Fruit fly (Drosophila melanogaster): Measurements from ENCODE around the gene CG8773.

The CG8773 gene

dm6 chr3R:13288763-13289312 lies 5.7 kb upstream of the CG8773 start, which contains the start of gene apn (continued):
- TF ChIP-seq E2f2 (GFP tag; IDR thresholded peaks at IDR 0.05) (0 out of 2 replicates have a peak, but pooled peaks have one; percentile 19), Xbp1 (GFP tag; optimal IDR thresholded peaks at IDR 0.05) (peak; percentile 4), CG8924 (tag; optimal IDR thresholded peaks at IDR 0.05) (no peak), unpg (GFP tag; optimal IDR thresholded peaks at IDR 0.05) (peak; percentile 25), CG4360 (GFP tag; IDR thresholded peaks at IDR 0.05) (no peak), CG7928 (GFP tag; optimal IDR thresholded peaks at IDR 0.05) (no peak), CG13624 (GFP tag; optimal IDR thresholded peaks at IDR 0.05) (no peak), CG4282 (GFP tag; optimal IDR thresholded peaks at IDR 0.05) (no peak), lab (GFP tag; optimal IDR thresholded peaks at IDR 0.05) (peak; percentile 23), tx (GFP tag; optimal IDR thresholded peaks at IDR 0.05) (no peak), Rfx (GFP tag; IDR thresholded peaks at IDR 0.05) (no peak), CG18599 (GFP tag; optimal IDR thresholded peaks at IDR 0.05) (no peak), CG16813 (GFP tag; IDR thresholded peaks at IDR 0.05; ENCODE audit: partially characterized antibody) (no peak), CG10209 (GFP tag; optimal IDR thresholded peaks at IDR 0.05) (peak; percentile 11), toy (GFP tag; IDR thresholded peaks at IDR 0.05) (no peak), Hsf (GFP tag; optimal IDR thresholded peaks at IDR 0.05) (no peak), trh (GFP tag; optimal IDR thresholded peaks at IDR 0.05) (no peak), nom (GFP tag; optimal IDR thresholded peaks at IDR 0.05) (no peak), Rx (GFP tag; IDR thresholded peaks at IDR 0.05) (0 out of 2 replicates have a peak, but pooled peaks have one; percentile 5), mld (GFP tag; IDR thresholded peaks at IDR 0.05; ENCODE audit: partially characterized antibody) (no peak), Oli (tag; optimal IDR thresholded peaks at IDR 0.05) (peak; percentile 42), wor (GFP tag; IDR thresholded peaks at IDR 0.05) (0 out of 2 replicates have a peak, but pooled peaks have one; percentile 23), CG14441 (GFP tag; IDR thresholded peaks at IDR 0.05) (peak; percentile 36; the same call in 1 of the 2 replicates), Bgb (GFP tag; IDR thresholded peaks at IDR 0.05; ENCODE audit: partially characterized antibody) (no peak), fd96Cb (tag; optimal IDR thresholded peaks at IDR 0.05) (peak; percentile 1), Sox102F (GFP tag; optimal IDR thresholded peaks at IDR 0.05) (peak; percentile 55), CG9817 (tag; optimal IDR thresholded peaks at IDR 0.05) (no peak), CG1602 (GFP tag; optimal IDR thresholded peaks at IDR 0.05) (no peak), dpn (GFP tag; optimal IDR thresholded peaks at IDR 0.05) (peak in 1 of 2 experiments; percentile 37), CG1233 (GFP tag; optimal IDR thresholded peaks at IDR 0.05) (no peak), kni (GFP tag; optimal IDR thresholded peaks at IDR 0.05) (peak; percentile 66), TFAM (GFP tag; optimal IDR thresholded peaks at IDR 0.05) (no peak), cad (GFP tag; optimal IDR thresholded peaks at IDR 0.05) (no peak), Opbp (GFP tag; IDR thresholded peaks at IDR 0.05; ENCODE audit: partially characterized antibody) (no peak), CG10654 (GFP tag; optimal IDR thresholded peaks at IDR 0.05) (no peak), ci (GFP tag; IDR thresholded peaks at IDR 0.05) (peak; percentile 50; the same call in 2 of the 3 replicates), CG10462 (GFP tag; optimal IDR thresholded peaks at IDR 0.05) (no peak), row (GFP tag; IDR thresholded peaks at IDR 0.05) (peak; percentile 36; the same call in 1 of the 3 replicates), CG7963 (GFP tag; IDR thresholded peaks at IDR 0.05; ENCODE audit: partially characterized antibody) (no peak), Dbx (GFP tag; IDR thresholded peaks at IDR 0.05) (no peak), ato (GFP tag; IDR thresholded peaks at IDR 0.05; ENCODE audit: partially characterized antibody) (no peak), CG8388 (GFP tag; optimal IDR thresholded peaks at IDR 0.05) (peak; percentile 37), CG34422 (GFP tag; IDR thresholded peaks at IDR 0.05) (0 out of 3 replicates have a peak, but pooled peaks have one; percentile 9), dimm (GFP tag; IDR thresholded peaks at IDR 0.05) (no peak), CG34224 (GFP tag; IDR thresholded peaks at IDR 0.05; ENCODE audit: partially characterized antibody) (no peak), CG12942 (GFP tag; optimal IDR thresholded peaks at IDR 0.05) (no peak), CG42726 (GFP tag; IDR thresholded peaks at IDR 0.05; ENCODE audit: partially characterized antibody) (no peak), eve (GFP tag; optimal IDR thresholded peaks at IDR 0.05) (no peak), cato (GFP tag; optimal IDR thresholded peaks at IDR 0.05; ENCODE audit: borderline replicate concordance) (no peak)

Measured in whole organism, embryonic.